Fruit fly (Drosophila melanogaster): ENCODE measurements around the gene Itpr.

Gene Itpr

dm6 chr3R:5568590-5568989 lies 51.7 kb downstream of the Itpr start, which contains the start of the genes CG2931 and Rheb (continued):
- peak; percentile 16 for TF ChIP-seq salm (tag; optimal IDR thresholded peaks at IDR 0.05)
- no peak for TF ChIP-seq CG11504 (tag; optimal IDR thresholded peaks at IDR 0.05)
- peak; percentile 67 for TF ChIP-seq Chrac-16 (GFP tag; optimal IDR thresholded peaks at IDR 0.05)
- TF ChIP-seq Dbx (GFP tag; IDR thresholded peaks at IDR 0.05): peak; percentile 73; the same call in 2 of the 3 replicates
- TF ChIP-seq Neu2 (GFP tag; optimal IDR thresholded peaks at IDR 0.05; ENCODE audit: borderline replicate concordance): no peak
- TF ChIP-seq Six4 (GFP tag; optimal IDR thresholded peaks at IDR 0.05): peak; percentile 33
- TF ChIP-seq vvl (GFP tag; IDR thresholded peaks at IDR 0.05): peak; percentile 74
- TF ChIP-seq rib (GFP tag; IDR thresholded peaks at IDR 0.05): no peak
- TF ChIP-seq gsb-n (tag; optimal IDR thresholded peaks at IDR 0.05): peak; percentile 29
- TF ChIP-seq dati (GFP tag; IDR thresholded peaks at IDR 0.05): no peak
- peak; percentile 89 for TF ChIP-seq sna (GFP tag; IDR thresholded peaks at IDR 0.05; ENCODE audit: partially characterized antibody)
- no peak for TF ChIP-seq btn (GFP tag; optimal IDR thresholded peaks at IDR 0.05)
- TF ChIP-seq Dad (GFP tag; optimal IDR thresholded peaks at IDR 0.05): peak; percentile 43
- TF ChIP-seq Hand (GFP tag; optimal IDR thresholded peaks at IDR 0.05): peak; percentile 13
- no peak for TF ChIP-seq C15 (GFP tag; IDR thresholded peaks at IDR 0.05)
- TF ChIP-seq Adf1 (GFP tag; IDR thresholded peaks at IDR 0.05): peak; percentile 54
- no peak for TF ChIP-seq CG6254 (GFP tag; optimal IDR thresholded peaks at IDR 0.05)
- no peak for TF ChIP-seq CG1792 (GFP tag; optimal IDR thresholded peaks at IDR 0.05)
- no peak for TF ChIP-seq shn (GFP tag; optimal IDR thresholded peaks at IDR 0.05)
- peak; percentile 79 for TF ChIP-seq CG14441 (GFP tag; IDR thresholded peaks at IDR 0.05)
- peak; percentile 65 for TF ChIP-seq CG2678 (tag; optimal IDR thresholded peaks at IDR 0.05)
- no peak for TF ChIP-seq CG12104 (GFP tag; optimal IDR thresholded peaks at IDR 0.05)
- TF ChIP-seq CG30431 (GFP tag; optimal IDR thresholded peaks at IDR 0.05): no peak
- TF ChIP-seq Ets65A (GFP tag): peak; percentile 94
- peak; percentile 60 for TF ChIP-seq CG6791 (GFP tag; IDR thresholded peaks at IDR 0.05; ENCODE audit: partially characterized antibody)
- TF ChIP-seq lmd (GFP tag; IDR thresholded peaks at IDR 0.05): peak; percentile 63
- TF ChIP-seq sqz (GFP tag; optimal IDR thresholded peaks at IDR 0.05): no peak
- peak; percentile 63 for TF ChIP-seq Dref (GFP tag; IDR thresholded peaks at IDR 0.05)
- TF ChIP-seq CG16813 (GFP tag; IDR thresholded peaks at IDR 0.05; ENCODE audit: partially characterized antibody): peak; percentile 83
- no peak for TF ChIP-seq CG1832 (GFP tag; optimal IDR thresholded peaks at IDR 0.05)
- TF ChIP-seq gem (tag; optimal IDR thresholded peaks at IDR 0.05): peak; percentile 84
- TF ChIP-seq Lhr (GFP tag; optimal IDR thresholded peaks at IDR 0.05): peak; percentile 76
- peak; percentile 44 for TF ChIP-seq Meics (GFP tag; optimal IDR thresholded peaks at IDR 0.05)
- TF ChIP-seq CG11093 (GFP tag; IDR thresholded peaks at IDR 0.05): no peak
- TF ChIP-seq jigr1 (GFP tag; IDR thresholded peaks at IDR 0.05): no peak
- peak; percentile 81 for TF ChIP-seq Xrp1 (GFP tag; IDR thresholded peaks at IDR 0.05)
- TF ChIP-seq CG43689 (GFP tag; IDR thresholded peaks at IDR 0.05): no peak
- TF ChIP-seq CG6175 (GFP tag; IDR thresholded peaks at IDR 0.05): no peak
- TF ChIP-seq amos (GFP tag; IDR thresholded peaks at IDR 0.05; ENCODE audit: partially characterized antibody): peak; percentile 76
- TF ChIP-seq NC2β (GFP tag; optimal IDR thresholded peaks at IDR 0.05): peak; percentile 38
- TF ChIP-seq CG8290 (GFP tag; optimal IDR thresholded peaks at IDR 0.05): peak; percentile 64
- TF ChIP-seq CG8290 (tag; optimal IDR thresholded peaks at IDR 0.05): no peak
- no peak for TF ChIP-seq NFAT (GFP tag; IDR thresholded peaks at IDR 0.05)
- no peak for TF ChIP-seq toy (GFP tag; IDR thresholded peaks at IDR 0.05)
- peak; percentile 45; the same call in 1 of the 2 replicates for TF ChIP-seq al (GFP tag; IDR thresholded peaks at IDR 0.05)
- TF ChIP-seq Fer2 (tag; optimal IDR thresholded peaks at IDR 0.05): peak; percentile 34
- no peak for TF ChIP-seq Stat92E (GFP tag; optimal IDR thresholded peaks at IDR 0.05)
- TF ChIP-seq HmgD (GFP tag; optimal IDR thresholded peaks at IDR 0.05): no peak
- no peak for TF ChIP-seq Eip74EF (GFP tag; optimal IDR thresholded peaks at IDR 0.05)
- no peak for TF ChIP-seq odd (GFP tag; optimal IDR thresholded peaks at IDR 0.05)
- TF ChIP-seq CG12155 (GFP tag; optimal IDR thresholded peaks at IDR 0.05): peak; percentile 71
- TF ChIP-seq lbe (GFP tag; optimal IDR thresholded peaks at IDR 0.05): peak; percentile 30
